Worm (Caenorhabditis elegans) whole organism, mixed stage, embryonic: ENCODE measurements around the gene Y54G11A.19.

Experiments
- elt-3 ChIP-seq: fragments of 150-350 bp; optimal IDR thresholded peaks from 2 replicates; lab custom pipeline; 2014; ENCODE audit warnings: missing biosample characterization, missing genetic modification characterization
- ham-2 ChIP-seq: fragments of 200-800 bp; sonication (Bioruptor generic); optimal IDR thresholded peaks from 2 replicates; lab custom pipeline; 2018; ENCODE audit warnings: mild to moderate bottlenecking, missing genetic modification characterization, missing compliant biosample characterization
- lin-32 ChIP-seq: fragments of 200-800 bp; sonication (Bioruptor generic); optimal IDR thresholded peaks from 2 replicates; lab custom pipeline; 2018; ENCODE audit warnings: mild to moderate bottlenecking, missing genetic modification characterization, missing compliant biosample characterization
- lsy-2 ChIP-seq: fragments of 150-350 bp; optimal IDR thresholded peaks from 2 replicates; lab custom pipeline; 2014; ENCODE audit warnings: missing biosample characterization, missing genetic modification characterization
- nhr-12 ChIP-seq: fragments of 150-350 bp; optimal IDR thresholded peaks from 2 replicates; lab custom pipeline; 2014; ENCODE audit warnings: missing biosample characterization, missing genetic modification characterization
- sptf-1 ChIP-seq: sonication (generic microtip); optimal IDR thresholded peaks from 2 replicates; lab custom pipeline; 2017; ENCODE audit warnings: mild to moderate bottlenecking, missing genetic modification characterization, moderate library complexity, missing compliant biosample characterization
- unc-39 ChIP-seq: fragments of 150-350 bp; optimal IDR thresholded peaks from 2 replicates; lab custom pipeline; 2014; ENCODE audit warnings: missing biosample characterization, missing genetic modification characterization
- unc-62 ChIP-seq: fragments of 150-350 bp; optimal IDR thresholded peaks from 2 replicates; lab custom pipeline; 2014; ENCODE audit warnings: missing biosample characterization, missing genetic modification reagents, missing genetic modification characterization
- ztf-11 ChIP-seq: fragments of 150-350 bp; optimal IDR thresholded peaks from 2 replicates; lab custom pipeline; 2014; ENCODE audit warnings: missing biosample characterization, missing genetic modification characterization

DNA sequence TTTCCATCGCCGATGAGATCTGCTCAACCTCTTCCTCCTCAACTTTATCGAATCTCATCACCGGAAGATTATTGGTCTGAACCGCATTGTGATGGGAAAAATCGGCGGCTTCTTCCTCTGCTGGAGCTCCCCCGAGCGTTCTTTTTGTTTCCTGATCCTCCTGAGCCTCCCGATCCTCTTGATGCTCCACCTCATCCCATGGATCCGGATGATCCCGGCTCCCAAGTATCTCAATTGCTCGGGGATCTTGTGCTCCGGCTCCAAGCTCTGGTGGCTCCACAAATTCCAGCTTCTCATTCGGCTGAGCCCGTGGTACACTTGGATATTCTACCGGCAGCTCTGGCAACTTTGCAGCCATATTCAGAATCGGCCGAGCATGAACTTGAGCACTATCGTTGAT lies 1.3 kb upstream of the Y54G11A.19 start:
- no peak for TF ChIP-seq ztf-11 (tag; lab: Kevin White, UChicago)
- TF ChIP-seq sptf-1, result no peak
- no peak for TF ChIP-seq ham-2 (GFP tag; lab: Kevin White, UChicago)
- no peak for TF ChIP-seq nhr-12 (tag; lab: Kevin White, UChicago)
- TF ChIP-seq unc-62 (GFP tag; lab: Kevin White, UChicago), result no peak
- TF ChIP-seq lsy-2, result no peak
- no peak for TF ChIP-seq elt-3 (tag; lab: Kevin White, UChicago)
- no peak for TF ChIP-seq unc-39
- TF ChIP-seq lin-32 (GFP tag; lab: Kevin White, UChicago), result no peak
